Fruit fly (Drosophila melanogaster): ENCODE results near the gene IP3K2.

IP3K2 gene

dm6 chrX:13373239-13374153, 70.1 kb downstream of the IP3K2 start (continued):
- TF ChIP-seq mld (GFP tag; IDR thresholded peaks at IDR 0.05; ENCODE audit: partially characterized antibody), result no peak
- no peak for TF ChIP-seq fd102C (GFP tag; optimal IDR thresholded peaks at IDR 0.05)
- no peak for TF ChIP-seq dan (GFP tag; IDR thresholded peaks at IDR 0.05)
- peak; percentile 89 for TF ChIP-seq run (tag; optimal IDR thresholded peaks at IDR 0.05)
- peak; percentile 1 for TF ChIP-seq vfl (GFP tag; optimal IDR thresholded peaks at IDR 0.05)
- TF ChIP-seq trh (GFP tag; optimal IDR thresholded peaks at IDR 0.05), result peak; percentile 70
- 0 out of 3 replicates have a peak, but pooled peaks have one; percentile 35 for TF ChIP-seq CG6175 (GFP tag; IDR thresholded peaks at IDR 0.05)
- TF ChIP-seq CG13123 (GFP tag; optimal IDR thresholded peaks at IDR 0.05), result peak; percentile 70
- no peak for TF ChIP-seq CG7928 (GFP tag; optimal IDR thresholded peaks at IDR 0.05)
- TF ChIP-seq CG7357 (GFP tag; IDR thresholded peaks at IDR 0.05), result peak; percentile 61; the same call in 1 of the 3 replicates
- TF ChIP-seq Hr51 (GFP tag; optimal IDR thresholded peaks at IDR 0.05), result peak; percentile 34 to 91
- peak; percentile 60 for TF ChIP-seq CG10543 (GFP tag; optimal IDR thresholded peaks at IDR 0.05)
- TF ChIP-seq ttk (GFP tag; IDR thresholded peaks at IDR 0.05), result peak; percentile 81
- peak; percentile 69 for TF ChIP-seq CG6765 (GFP tag; optimal IDR thresholded peaks at IDR 0.05)
- no peak for TF ChIP-seq cad (GFP tag; optimal IDR thresholded peaks at IDR 0.05)
- TF ChIP-seq fd3F (GFP tag; optimal IDR thresholded peaks at IDR 0.05), result peak; percentile 74
- TF ChIP-seq CG6813 (GFP tag; optimal IDR thresholded peaks at IDR 0.05), result peak; percentile 76
- peak; percentile 92 for TF ChIP-seq CG8924 (tag; optimal IDR thresholded peaks at IDR 0.05)
- no peak for TF ChIP-seq yki (optimal IDR thresholded peaks at IDR 0.05)
- TF ChIP-seq Antp (GFP tag; optimal IDR thresholded peaks at IDR 0.05), result no peak
- TF ChIP-seq CG2120 (GFP tag; optimal IDR thresholded peaks at IDR 0.05), result peak; percentile 81
- no peak for TF ChIP-seq Hr39 (optimal IDR thresholded peaks at IDR 0.05)
- peak in 1 of 3 experiments; percentile 80 for TF ChIP-seq lola (GFP tag; optimal IDR thresholded peaks at IDR 0.05)
- peak; percentile 39 for TF ChIP-seq CG4617 (GFP tag; optimal IDR thresholded peaks at IDR 0.05; ENCODE audit: borderline replicate concordance)
- peak; percentile 72 for TF ChIP-seq gsb (GFP tag; IDR thresholded peaks at IDR 0.05)
- peak; percentile 84 for TF ChIP-seq dmrt99B (tag; optimal IDR thresholded peaks at IDR 0.05)
- TF ChIP-seq CG3065 (GFP tag; optimal IDR thresholded peaks at IDR 0.05), result peak; percentile 40
- TF ChIP-seq CG2202 (tag; optimal IDR thresholded peaks at IDR 0.05), result peak; percentile 25
- peak; percentile 36 for TF ChIP-seq abd-A (tag; optimal IDR thresholded peaks at IDR 0.05)
- TF ChIP-seq CG9609 (GFP tag; optimal IDR thresholded peaks at IDR 0.05), result peak; percentile 34
- peak; percentile 86 for TF ChIP-seq CG2875 (GFP tag; optimal IDR thresholded peaks at IDR 0.05)
- no peak for TF ChIP-seq tna (GFP tag; IDR thresholded peaks at IDR 0.05; ENCODE audit: partially characterized antibody)
- no peak for TF ChIP-seq pb (GFP tag; optimal IDR thresholded peaks at IDR 0.05)
- peak; percentile 64 for TF ChIP-seq CG5180 (GFP tag; optimal IDR thresholded peaks at IDR 0.05)
- TF ChIP-seq CG12299 (tag; optimal IDR thresholded peaks at IDR 0.05), result peak; percentile 74
- TF ChIP-seq CG11696 (GFP tag; IDR thresholded peaks at IDR 0.05), result peak; percentile 79
- peak; percentile 85 for TF ChIP-seq az2 (GFP tag; optimal IDR thresholded peaks at IDR 0.05)
- TF ChIP-seq Lpt (GFP tag; optimal IDR thresholded peaks at IDR 0.05), result no peak
- TF ChIP-seq Dll (GFP tag; IDR thresholded peaks at IDR 0.05; ENCODE audit: partially characterized antibody), result no peak
- peak; percentile 75; the same call in 2 of the 3 replicates for TF ChIP-seq B-H1 (GFP tag; IDR thresholded peaks at IDR 0.05)
- TF ChIP-seq Ssrp (tag; optimal IDR thresholded peaks at IDR 0.05), result peak; percentile 81
- peak; percentile 18 for TF ChIP-seq CG8281 (tag; optimal IDR thresholded peaks at IDR 0.05)
- TF ChIP-seq odd (GFP tag; optimal IDR thresholded peaks at IDR 0.05), result peak; percentile 68
- TF ChIP-seq nmo (GFP tag; optimal IDR thresholded peaks at IDR 0.05), result peak; percentile 86
- TF ChIP-seq pan (optimal IDR thresholded peaks at IDR 0.05), result no peak
- peak in 1 of 2 experiments; percentile 90 for TF ChIP-seq pan (GFP tag; optimal IDR thresholded peaks at IDR 0.05 in 1 of 2, IDR thresholded peaks at IDR 0.05 in 1 of 2)
- peak; percentile 63 for TF ChIP-seq cwo (GFP tag; optimal IDR thresholded peaks at IDR 0.05)
- TF ChIP-seq CHES-1-like (GFP tag; optimal IDR thresholded peaks at IDR 0.05), result peak; percentile 17

Data from whole organism, embryonic.